Fruit fly (Drosophila melanogaster) whole organism, adult: ENCODE results near the gene CG8915.

Experiments used
- CG11617 ChIP-seq: fragments of 200-800 bp; sonication (Bioruptor generic); optimal IDR thresholded peaks from 2 replicates; lab custom pipeline; 2017; ENCODE audit warnings: mild to moderate bottlenecking, missing biosample characterization, missing genetic modification reagents, missing genetic modification characterization
- CG12768 ChIP-seq: fragments of 200-800 bp; sonication (Bioruptor generic); optimal IDR thresholded peaks from 2 replicates; lab custom pipeline; 2017; ENCODE audit warnings: missing biosample characterization, missing genetic modification characterization, mild to moderate bottlenecking, moderate library complexity, missing genetic modification reagents
- CG14711 ChIP-seq: fragments of 200-800 bp; sonication (Bioruptor generic); optimal IDR thresholded peaks from 2 replicates; lab custom pipeline; 2018; ENCODE audit warnings: missing biosample characterization, mild to moderate bottlenecking, missing genetic modification characterization, moderate library complexity
- CG1620 ChIP-seq: fragments of 200-800 bp; sonication (Bioruptor generic); optimal IDR thresholded peaks from 2 replicates; lab custom pipeline; 2016; ENCODE audit warnings: missing biosample characterization, missing genetic modification characterization
- CG33017 ChIP-seq: fragments of 200-800 bp; sonication (Bioruptor generic); optimal IDR thresholded peaks from 2 replicates; lab custom pipeline; 2018; ENCODE audit warnings: missing biosample characterization, mild to moderate bottlenecking, missing genetic modification characterization, moderate library complexity
- CG5204 ChIP-seq: fragments of 200-800 bp; sonication (Bioruptor generic); optimal IDR thresholded peaks from 2 replicates; lab custom pipeline; 2016; ENCODE audit warnings: missing biosample characterization, missing genetic modification characterization
- CG7045 ChIP-seq: fragments of 200-800 bp; sonication (Bioruptor generic); optimal IDR thresholded peaks from 2 replicates; lab custom pipeline; 2017; ENCODE audit warnings: missing biosample characterization, mild to moderate bottlenecking, missing genetic modification characterization
- CG7101 ChIP-seq: fragments of 200-800 bp; sonication (Bioruptor generic); optimal IDR thresholded peaks from 2 replicates; lab custom pipeline; 2018; ENCODE audit warnings: missing biosample characterization, mild to moderate bottlenecking, missing genetic modification characterization, moderate library complexity
- Clk ChIP-seq: fragments of 200-800 bp; sonication (Bioruptor generic); optimal IDR thresholded peaks from 2 replicates; lab custom pipeline; 2017; ENCODE audit warnings: missing biosample characterization, missing genetic modification characterization
- Crg-1 ChIP-seq: fragments of 200-800 bp; sonication (Bioruptor generic); optimal IDR thresholded peaks from 2 replicates; lab custom pipeline; 2016; ENCODE audit warnings: missing biosample characterization, missing genetic modification characterization
- Hr96 ChIP-seq: fragments of 200-800 bp; sonication (Bioruptor generic); optimal IDR thresholded peaks from 2 replicates; lab custom pipeline; 2016; ENCODE audit warnings: missing biosample characterization, missing genetic modification characterization
- Mnt ChIP-seq: fragments of 200-800 bp; sonication (Bioruptor generic); optimal IDR thresholded peaks from 2 replicates; lab custom pipeline; 2016; ENCODE audit warnings: missing biosample characterization, mild to moderate bottlenecking, missing genetic modification characterization
- bab1 ChIP-seq: fragments of 200-800 bp; sonication (Bioruptor generic); optimal IDR thresholded peaks from 3 replicates; lab custom pipeline; 2019; ENCODE audit warnings: missing biosample characterization, mild to moderate bottlenecking, missing genetic modification characterization, moderate library complexity
- cic ChIP-seq: fragments of 200-800 bp; sonication (Bioruptor generic); optimal IDR thresholded peaks from 2 replicates; lab custom pipeline; 2017; ENCODE audit warnings: missing biosample characterization, mild to moderate bottlenecking, missing genetic modification characterization, moderate library complexity
- cnc ChIP-seq, 2 experiments: fragments of >200 bp; optimal IDR thresholded peaks; 2 replicates each; lab custom pipeline; 2017
- kay ChIP-seq: fragments of 200-800 bp; sonication (Bioruptor generic); peaks from one replicate; lab custom pipeline; 2016; ENCODE audit warnings: missing biosample characterization, missing genetic modification characterization, borderline replicate concordance
- ovo ChIP-seq: fragments of 200-800 bp; sonication (Bioruptor generic); optimal IDR thresholded peaks from 2 replicates; lab custom pipeline; 2016; ENCODE audit warnings: missing biosample characterization, missing genetic modification characterization
- pad ChIP-seq: fragments of 200-800 bp; sonication (Bioruptor generic); optimal IDR thresholded peaks from 3 replicates; lab custom pipeline; 2017; ENCODE audit warnings: missing biosample characterization, missing genetic modification characterization, mild to moderate bottlenecking, moderate library complexity, missing genetic modification reagents
- tj ChIP-seq: fragments of 200-800 bp; sonication (Bioruptor generic); optimal IDR thresholded peaks from 3 replicates; lab custom pipeline; 2017; ENCODE audit warnings: missing biosample characterization, mild to moderate bottlenecking, missing genetic modification characterization, moderate library complexity
- toe ChIP-seq: fragments of 200-800 bp; sonication (Bioruptor generic); optimal IDR thresholded peaks from 2 replicates; lab custom pipeline; 2016; ENCODE audit warnings: missing biosample characterization, missing genetic modification characterization

CG8915 gene

dm6 chrX:17285069-17285468 lies 40.3 kb upstream of the CG8915 start:
- peak; percentile 62 for TF ChIP-seq Mnt
- peak; percentile 50 for TF ChIP-seq bab1
- no peak for TF ChIP-seq tj
- no peak for TF ChIP-seq cnc (optimal IDR thresholded peaks at IDR 0.05; lab: Kevin White, UChicago)
- no peak for TF ChIP-seq CG33017 (tag; lab: Kevin White, UChicago)
- no peak for TF ChIP-seq CG5204 (GFP tag; lab: Kevin White, UChicago)
- TF ChIP-seq pad (GFP tag; lab: Kevin White, UChicago), result no peak
- TF ChIP-seq CG14711 (tag; lab: Kevin White, UChicago), result no peak
- TF ChIP-seq CG12768, result peak; percentile 7
- peak; percentile 93 for TF ChIP-seq cic (GFP tag; lab: Kevin White, UChicago)
- TF ChIP-seq kay (GFP tag; lab: Kevin White, UChicago), result no peak

dm6 chrX:17284400-17284799 lies 39.6 kb upstream of the CG8915 start, which contains the start of gene CG8661:
TSS of gene CG8661 (minus strand) at chrX:17284500.
- TF ChIP-seq Clk (GFP tag; lab: Kevin White, UChicago) (no peak), cic (GFP tag; lab: Kevin White, UChicago) (no peak), CG11617 (GFP tag; lab: Kevin White, UChicago) (no peak), CG14711 (tag; lab: Kevin White, UChicago) (no peak), Mnt (no peak), bab1 (no peak), CG33017 (tag; lab: Kevin White, UChicago) (no peak), CG5204 (GFP tag; lab: Kevin White, UChicago) (no peak), tj (no peak), Crg-1 (GFP tag; lab: Kevin White, UChicago) (no peak), CG1620 (GFP tag; lab: Kevin White, UChicago) (no peak), ovo (GFP tag; lab: Kevin White, UChicago) (no peak), CG12768 (no peak), pad (GFP tag; lab: Kevin White, UChicago) (no peak), CG7045 (GFP tag; lab: Kevin White, UChicago) (no peak), toe (GFP tag; lab: Kevin White, UChicago) (no peak), cnc (optimal IDR thresholded peaks at IDR 0.05; lab: Kevin White, UChicago) (no peak), Hr96 (GFP tag; lab: Kevin White, UChicago) (no peak)

DNA sequence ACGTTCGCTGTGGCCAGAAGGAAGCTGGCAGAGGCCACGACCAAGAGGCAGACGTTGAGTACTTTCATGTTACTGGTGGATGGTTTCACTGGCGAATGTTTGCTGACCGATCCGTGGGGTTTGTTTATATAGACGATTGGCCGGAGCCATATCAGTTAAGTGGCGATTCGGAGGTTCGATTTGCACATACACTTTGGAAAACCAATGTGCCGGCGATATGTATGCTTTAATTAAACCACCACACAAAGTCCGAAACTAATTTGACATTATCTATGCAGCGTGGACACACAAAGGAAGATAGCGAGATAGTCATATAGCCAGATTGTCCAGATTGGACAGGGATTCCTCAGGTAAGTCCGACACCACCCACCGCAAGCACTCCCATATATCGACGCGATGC lies 37.8 kb upstream of the CG8915 start, which contains the start of gene CG8664:
Gene CG8664 (minus strand): TSS at position 101 of the 400 bp plus-strand sequence.
- TF ChIP-seq CG1620 (GFP tag; lab: Kevin White, UChicago) (no peak), CG5204 (GFP tag; lab: Kevin White, UChicago) (no peak), Crg-1 (GFP tag; lab: Kevin White, UChicago) (no peak), CG12768 (no peak), cnc (optimal IDR thresholded peaks at IDR 0.05; lab: Kevin White, UChicago) (no peak), toe (GFP tag; lab: Kevin White, UChicago) (no peak), tj (no peak), ovo (GFP tag; lab: Kevin White, UChicago) (no peak), Clk (GFP tag; lab: Kevin White, UChicago) (no peak), Mnt (no peak), CG7045 (GFP tag; lab: Kevin White, UChicago) (no peak), CG33017 (tag; lab: Kevin White, UChicago) (no peak), Hr96 (GFP tag; lab: Kevin White, UChicago) (no peak), CG11617 (GFP tag; lab: Kevin White, UChicago) (no peak)

dm6 chrX:17282196-17282595 lies 37.4 kb upstream of the CG8915 start, which contains the start of gene CG5445:
TSS of gene CG5445 (plus strand) at chrX:17282496.
- TF ChIP-seq CG7045 (GFP tag; lab: Kevin White, UChicago) (no peak), cic (GFP tag; lab: Kevin White, UChicago) (no peak), kay (GFP tag; lab: Kevin White, UChicago) (no peak), CG14711 (tag; lab: Kevin White, UChicago) (no peak), CG33017 (tag; lab: Kevin White, UChicago) (no peak), pad (GFP tag; lab: Kevin White, UChicago) (no peak), bab1 (no peak), Crg-1 (GFP tag; lab: Kevin White, UChicago) (no peak), tj (no peak), Clk (GFP tag; lab: Kevin White, UChicago) (no peak)

DNA sequence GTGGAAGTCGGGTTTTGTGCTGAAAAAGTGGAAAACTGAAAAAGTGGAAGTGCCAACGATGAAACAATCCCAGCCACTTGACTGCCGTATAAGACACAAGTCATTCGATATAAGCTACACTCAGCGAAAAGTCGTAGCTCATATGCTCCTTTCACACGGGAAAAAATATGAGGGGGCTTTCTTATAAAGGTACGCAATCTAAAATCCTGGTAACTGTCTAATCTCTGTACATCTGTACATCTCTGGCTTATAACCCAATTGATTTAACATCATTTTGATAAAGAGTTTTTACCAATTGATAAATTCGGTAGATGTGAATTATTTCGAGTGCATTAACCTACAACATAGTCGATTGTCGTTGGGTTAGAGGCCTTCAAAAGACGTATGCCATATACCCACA lies 30.0 kb upstream of the CG8915 start:
- no peak for TF ChIP-seq kay (GFP tag; lab: Kevin White, UChicago)
- TF ChIP-seq Crg-1 (GFP tag; lab: Kevin White, UChicago), result no peak
- no peak for TF ChIP-seq toe (GFP tag; lab: Kevin White, UChicago)
- TF ChIP-seq CG12768, result no peak

- TF ChIP-seq CG7045 (GFP tag; lab: Kevin White, UChicago) (no peak), CG5204 (GFP tag; lab: Kevin White, UChicago) (no peak), CG12768 (no peak)
These were observed 20.7 kb upstream of the CG8915 start for dm6 chrX:17265402-17266028.

DNA sequence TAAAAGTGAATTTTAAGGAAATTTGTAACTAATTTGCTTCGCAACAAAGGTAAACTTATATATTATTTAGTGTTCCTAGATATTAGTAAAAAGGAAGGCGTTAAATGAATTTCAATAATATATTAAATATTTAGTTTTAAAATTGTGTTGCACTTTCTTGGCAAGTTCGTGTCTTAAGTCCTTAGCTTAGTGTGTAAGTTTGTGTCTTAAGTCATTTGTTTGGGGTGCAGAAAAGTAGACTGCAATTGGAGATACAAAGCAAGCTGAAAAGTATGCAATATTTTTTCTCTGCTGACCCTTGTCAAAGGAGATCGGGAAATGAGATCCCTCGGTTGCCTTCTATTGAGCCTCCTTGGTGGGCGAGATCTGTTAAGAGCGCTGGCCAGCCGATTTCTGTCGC lies 17.2 kb upstream of the CG8915 start:
- TF ChIP-seq cic (GFP tag; lab: Kevin White, UChicago), result no peak
- no peak for TF ChIP-seq tj
- no peak for TF ChIP-seq Crg-1 (GFP tag; lab: Kevin White, UChicago)
- TF ChIP-seq CG7101, result no peak
- TF ChIP-seq bab1, result no peak
- no peak for TF ChIP-seq CG12768
- TF ChIP-seq CG1620 (GFP tag; lab: Kevin White, UChicago), result no peak
- TF ChIP-seq kay (GFP tag; lab: Kevin White, UChicago), result no peak
- TF ChIP-seq CG7045 (GFP tag; lab: Kevin White, UChicago), result no peak
- no peak for TF ChIP-seq CG5204 (GFP tag; lab: Kevin White, UChicago)
- TF ChIP-seq CG11617 (GFP tag; lab: Kevin White, UChicago), result no peak
